Worm (Caenorhabditis elegans) whole organism, mixed stage, embryonic: ENCODE data around the gene R09H10.7.

Experiments used
- M03D4.4 ChIP-seq: sonication (generic microtip); optimal IDR thresholded peaks from 2 replicates; lab custom pipeline; 2017; ENCODE audit warnings: mild to moderate bottlenecking, missing genetic modification characterization, missing compliant biosample characterization
- bed-3 ChIP-seq: fragments of 200-800 bp; sonication (Bioruptor generic); optimal IDR thresholded peaks from 3 replicates; lab custom pipeline; 2018; ENCODE audit warnings: mild to moderate bottlenecking, missing genetic modification characterization, moderate library complexity, missing compliant biosample characterization
- blmp-1 ChIP-seq: fragments of 150-350 bp; optimal IDR thresholded peaks from 2 replicates; lab custom pipeline; 2014; ENCODE audit warnings: missing biosample characterization, missing genetic modification characterization
- ceh-39 ChIP-seq: fragments of 150-350 bp; optimal IDR thresholded peaks from 2 replicates; lab custom pipeline; 2014; ENCODE audit warnings: missing biosample characterization, missing genetic modification characterization
- ceh-43 ChIP-seq: fragments of 200-800 bp; sonication (Bioruptor generic); optimal IDR thresholded peaks from 2 replicates; lab custom pipeline; 2018; ENCODE audit warnings: mild to moderate bottlenecking, missing genetic modification characterization, moderate library complexity, missing compliant biosample characterization
- ceh-83 ChIP-seq: fragments of 200-800 bp; sonication (Bioruptor generic); optimal IDR thresholded peaks from 2 replicates; lab custom pipeline; 2018; ENCODE audit warnings: mild to moderate bottlenecking, missing genetic modification characterization, missing compliant biosample characterization
- ces-1 ChIP-seq: fragments of 150-350 bp; optimal IDR thresholded peaks from 2 replicates; lab custom pipeline; 2014; ENCODE audit warnings: missing biosample characterization, missing genetic modification reagents, missing genetic modification characterization
- cnd-1 ChIP-seq: fragments of 200-800 bp; sonication (Bioruptor generic); optimal IDR thresholded peaks from 2 replicates; lab custom pipeline; 2018; ENCODE audit warnings: mild to moderate bottlenecking, missing genetic modification characterization, missing compliant biosample characterization
- drap-1 ChIP-seq: fragments of 200-800 bp; sonication (Bioruptor generic); optimal IDR thresholded peaks from 3 replicates; lab custom pipeline; 2018; ENCODE audit warnings: mild to moderate bottlenecking, missing genetic modification characterization, missing compliant biosample characterization
- elt-1 ChIP-seq: sonication (generic microtip); optimal IDR thresholded peaks from 2 replicates; lab custom pipeline; 2017; ENCODE audit warnings: missing genetic modification characterization, mild to moderate bottlenecking, missing compliant biosample characterization, antibody characterized with exemption, moderate library complexity, borderline replicate concordance; ENCODE audit not compliant: insufficient read depth
- flh-1 ChIP-seq: fragments of 200-800 bp; sonication (Bioruptor generic); optimal IDR thresholded peaks from 2 replicates; lab custom pipeline; 2018; ENCODE audit warnings: mild to moderate bottlenecking, missing genetic modification characterization, moderate library complexity, missing compliant biosample characterization
- ham-2 ChIP-seq: fragments of 200-800 bp; sonication (Bioruptor generic); optimal IDR thresholded peaks from 2 replicates; lab custom pipeline; 2018; ENCODE audit warnings: mild to moderate bottlenecking, missing genetic modification characterization, missing compliant biosample characterization
- lin-13 ChIP-seq: fragments of 150-350 bp; optimal IDR thresholded peaks from 2 replicates; lab custom pipeline; 2014; ENCODE audit warnings: missing biosample characterization, missing genetic modification characterization
- lin-32 ChIP-seq: fragments of 200-800 bp; sonication (Bioruptor generic); optimal IDR thresholded peaks from 2 replicates; lab custom pipeline; 2018; ENCODE audit warnings: mild to moderate bottlenecking, missing genetic modification characterization, missing compliant biosample characterization
- lsy-2 ChIP-seq: fragments of 150-350 bp; optimal IDR thresholded peaks from 2 replicates; lab custom pipeline; 2014; ENCODE audit warnings: missing biosample characterization, missing genetic modification characterization
- mab-5 ChIP-seq: fragments of 150-350 bp; optimal IDR thresholded peaks from 2 replicates; lab custom pipeline; 2014; ENCODE audit warnings: missing biosample characterization, missing genetic modification characterization
- mls-2 ChIP-seq: sonication (generic microtip); optimal IDR thresholded peaks from 2 replicates; lab custom pipeline; 2016; ENCODE audit warnings: mild to moderate bottlenecking, missing genetic modification characterization, moderate library complexity, missing compliant biosample characterization
- nhr-12 ChIP-seq: fragments of 150-350 bp; optimal IDR thresholded peaks from 2 replicates; lab custom pipeline; 2014; ENCODE audit warnings: missing biosample characterization, missing genetic modification characterization
- nhr-2 ChIP-seq: fragments of 150-350 bp; optimal IDR thresholded peaks from 2 replicates; lab custom pipeline; 2014; ENCODE audit warnings: missing biosample characterization, missing genetic modification characterization
- nhr-237 ChIP-seq: fragments of 150-350 bp; optimal IDR thresholded peaks from 2 replicates; lab custom pipeline; 2014; ENCODE audit warnings: missing biosample characterization, missing genetic modification characterization
- nhr-28 ChIP-seq: fragments of 150-350 bp; optimal IDR thresholded peaks from 2 replicates; lab custom pipeline; 2014; ENCODE audit warnings: missing biosample characterization, missing genetic modification characterization
- nhr-76 ChIP-seq: sonication (generic microtip); optimal IDR thresholded peaks from 2 replicates; lab custom pipeline; 2017; ENCODE audit warnings: missing biosample characterization, missing genetic modification characterization
- pha-4 ChIP-seq: fragments of 150-350 bp; optimal IDR thresholded peaks from 2 replicates; lab custom pipeline; 2018; ENCODE audit warnings: missing biosample characterization, missing genetic modification reagents, missing genetic modification characterization
- sem-2 ChIP-seq: fragments of 200-800 bp; sonication (Bioruptor generic); optimal IDR thresholded peaks from 2 replicates; lab custom pipeline; 2018; ENCODE audit warnings: mild to moderate bottlenecking, missing genetic modification characterization, missing compliant biosample characterization
- sptf-1 ChIP-seq: sonication (generic microtip); optimal IDR thresholded peaks from 2 replicates; lab custom pipeline; 2017; ENCODE audit warnings: mild to moderate bottlenecking, missing genetic modification characterization, moderate library complexity, missing compliant biosample characterization
- tbx-8 ChIP-seq: fragments of 200-800 bp; sonication (Bioruptor generic); optimal IDR thresholded peaks from 2 replicates; lab custom pipeline; 2018; ENCODE audit warnings: mild to moderate bottlenecking, missing genetic modification characterization, moderate library complexity, missing compliant biosample characterization
- unc-120 ChIP-seq: sonication (generic microtip); optimal IDR thresholded peaks from 2 replicates; lab custom pipeline; 2017; ENCODE audit warnings: missing genetic modification characterization, missing compliant biosample characterization; ENCODE audit not compliant: poor library complexity, severe bottlenecking
- unc-39 ChIP-seq: fragments of 150-350 bp; optimal IDR thresholded peaks from 2 replicates; lab custom pipeline; 2014; ENCODE audit warnings: missing biosample characterization, missing genetic modification characterization
- unc-62 ChIP-seq: fragments of 150-350 bp; optimal IDR thresholded peaks from 2 replicates; lab custom pipeline; 2014; ENCODE audit warnings: missing biosample characterization, missing genetic modification reagents, missing genetic modification characterization
- zip-8 ChIP-seq: fragments of 150-350 bp; optimal IDR thresholded peaks from 2 replicates; lab custom pipeline; 2014; ENCODE audit warnings: missing biosample characterization, missing genetic modification characterization
- ztf-11 ChIP-seq: fragments of 150-350 bp; optimal IDR thresholded peaks from 2 replicates; lab custom pipeline; 2014; ENCODE audit warnings: missing biosample characterization, missing genetic modification characterization

R09H10.7 gene

DNA sequence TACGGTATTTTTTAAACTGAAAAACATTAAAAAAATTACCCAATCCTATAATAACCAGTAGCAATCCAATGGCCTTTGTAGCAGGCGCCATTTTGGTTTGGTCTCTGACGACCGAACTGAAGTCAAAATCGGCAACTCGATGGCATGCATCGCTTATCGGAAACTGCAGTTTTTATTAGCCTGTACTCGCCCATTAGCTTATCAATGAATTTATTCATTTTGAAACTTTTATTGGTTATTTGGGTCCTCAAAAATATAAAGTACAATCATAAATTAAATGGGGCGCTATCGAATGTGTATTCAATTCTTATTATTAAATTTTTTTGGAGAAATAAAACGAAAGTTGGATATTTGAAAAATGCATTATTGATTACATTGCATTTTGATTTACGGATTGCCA is 7.8 kb downstream of the R09H10.7 start, which contains the start of gene R09H10.5:
Gene R09H10.5, minus strand, starts transcription at position 106 of the 400 bp plus-strand sequence.
- TF ChIP-seq sem-2 (GFP tag; lab: Kevin White, UChicago) (no peak), nhr-12 (tag; lab: Kevin White, UChicago) (no peak), unc-39 (no peak), M03D4.4 (tag; lab: Kevin White, UChicago) (no peak), ceh-43 (GFP tag; lab: Kevin White, UChicago) (no peak), blmp-1 (tag; lab: Kevin White, UChicago) (no peak), ham-2 (GFP tag; lab: Kevin White, UChicago) (no peak), drap-1 (GFP tag; lab: Kevin White, UChicago) (no peak), lin-13 (tag; lab: Kevin White, UChicago) (no peak), bed-3 (GFP tag; lab: Kevin White, UChicago) (no peak), nhr-237 (tag; lab: Kevin White, UChicago) (no peak), ceh-39 (tag; lab: Kevin White, UChicago) (no peak)

ce11 chrIV:10630953-10631554 is 10.1 kb downstream of the R09H10.7 start, which contains the start of gene F56C4.4:
Gene F56C4.4, minus strand, starts transcription at chrIV:10631267.
- TF ChIP-seq ceh-39 (tag; lab: Kevin White, UChicago) (no peak), sem-2 (GFP tag; lab: Kevin White, UChicago) (no peak), elt-1 (tag; lab: Kevin White, UChicago) (no peak), mls-2 (tag; lab: Kevin White, UChicago) (no peak), nhr-76 (tag; lab: Kevin White, UChicago) (no peak), nhr-2 (tag; lab: Kevin White, UChicago) (no peak), bed-3 (GFP tag; lab: Kevin White, UChicago) (no peak), zip-8 (tag; lab: Kevin White, UChicago) (no peak), unc-62 (GFP tag; lab: Kevin White, UChicago) (no peak), cnd-1 (tag; lab: Kevin White, UChicago) (no peak), ham-2 (GFP tag; lab: Kevin White, UChicago) (no peak), nhr-12 (tag; lab: Kevin White, UChicago) (no peak), lin-13 (tag; lab: Kevin White, UChicago) (no peak), unc-120 (tag; lab: Kevin White, UChicago) (no peak)

DNA sequence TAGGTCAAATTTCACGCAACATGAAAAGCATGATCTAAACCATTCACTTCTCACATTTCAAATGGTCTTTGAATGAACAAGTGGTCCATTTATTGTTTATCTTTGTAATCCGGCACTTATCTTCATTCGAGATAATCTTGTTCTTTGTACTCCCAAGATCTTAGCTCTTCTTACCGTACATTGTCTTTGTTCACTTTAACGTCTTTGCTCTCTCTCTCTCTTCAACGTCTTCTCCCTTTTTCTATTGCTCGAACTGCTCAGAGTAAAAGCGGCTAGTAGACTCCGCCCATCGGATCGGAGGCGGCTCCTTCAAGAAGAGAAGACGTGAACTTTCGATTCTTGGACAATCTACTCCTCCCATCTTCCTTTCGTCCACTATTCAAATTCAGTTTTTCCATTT is 15.7 kb downstream of the R09H10.7 start, which contains the start of gene F56C4.1:
Gene F56C4.1, plus strand, starts transcription at position 301 of the 400 bp plus-strand sequence.
- TF ChIP-seq lin-13 (tag; lab: Kevin White, UChicago) (no peak), nhr-28 (tag; lab: Kevin White, UChicago) (no peak), pha-4 (tag; lab: Kevin White, UChicago) (no peak), blmp-1 (tag; lab: Kevin White, UChicago) (no peak), sptf-1 (tag; lab: Kevin White, UChicago) (no peak), drap-1 (GFP tag; lab: Kevin White, UChicago) (no peak), sem-2 (GFP tag; lab: Kevin White, UChicago) (no peak), flh-1 (no peak), mab-5 (tag; lab: Kevin White, UChicago) (no peak), unc-39 (no peak), cnd-1 (tag; lab: Kevin White, UChicago) (no peak), ces-1 (no peak), ham-2 (GFP tag; lab: Kevin White, UChicago) (no peak), ceh-83 (GFP tag; lab: Kevin White, UChicago) (no peak), ceh-43 (GFP tag; lab: Kevin White, UChicago) (no peak), nhr-2 (tag; lab: Kevin White, UChicago) (no peak), nhr-237 (tag; lab: Kevin White, UChicago) (no peak), tbx-8 (GFP tag; lab: Kevin White, UChicago) (no peak)

DNA sequence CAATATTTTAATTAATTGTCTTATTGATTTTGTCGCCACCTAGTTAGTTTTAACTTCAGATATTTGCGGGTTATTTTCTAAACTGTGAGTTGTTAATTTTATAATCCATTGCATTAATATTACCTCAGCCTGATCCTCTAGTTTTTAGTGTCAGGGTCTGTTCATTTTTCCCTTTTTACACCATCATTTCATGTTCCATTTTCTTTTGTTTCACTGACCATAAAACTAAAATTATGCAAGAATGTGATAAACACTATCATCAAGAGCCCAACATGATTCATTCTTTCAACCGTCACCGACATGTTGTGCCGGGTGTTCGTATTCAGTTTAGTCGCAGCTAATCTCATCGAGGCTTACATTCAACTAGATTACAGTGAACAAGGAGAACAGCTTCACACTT is 18.1 kb downstream of the R09H10.7 start, which contains the start of gene F56C4.2:
Gene F56C4.2, plus strand, starts transcription at position 301 of the 400 bp plus-strand sequence.
- TF ChIP-seq ceh-43 (GFP tag; lab: Kevin White, UChicago) (no peak), nhr-2 (tag; lab: Kevin White, UChicago) (no peak), nhr-28 (tag; lab: Kevin White, UChicago) (no peak), ces-1 (no peak), lin-32 (GFP tag; lab: Kevin White, UChicago) (no peak), nhr-237 (tag; lab: Kevin White, UChicago) (no peak), bed-3 (GFP tag; lab: Kevin White, UChicago) (no peak), pha-4 (tag; lab: Kevin White, UChicago) (no peak), unc-62 (GFP tag; lab: Kevin White, UChicago) (no peak), tbx-8 (GFP tag; lab: Kevin White, UChicago) (no peak), mls-2 (tag; lab: Kevin White, UChicago) (no peak), ham-2 (GFP tag; lab: Kevin White, UChicago) (no peak), lsy-2 (tag; lab: Kevin White, UChicago) (no peak), ceh-83 (GFP tag; lab: Kevin White, UChicago) (no peak), M03D4.4 (tag; lab: Kevin White, UChicago) (no peak), ztf-11 (tag; lab: Kevin White, UChicago) (no peak), elt-1 (tag; lab: Kevin White, UChicago) (no peak)
